Worm (Caenorhabditis elegans): Measurements from ENCODE around the gene F09B12.3.

F09B12.3 gene

ce11 chrX:15056737-15057136 lies 41.0 kb downstream of the F09B12.3 start, which contains the start of gene H03G16.5:
Gene H03G16.5, minus strand, starts transcription at chrX:15056837.
- TF ChIP-seq unc-39 (tag; optimal IDR thresholded peaks at IDR 0.05) (no peak), mdl-1 (tag; optimal IDR thresholded peaks at IDR 0.05) (no peak), sma-3 (GFP tag; optimal IDR thresholded peaks at IDR 0.05) (no peak), nhr-23 (tag; optimal IDR thresholded peaks at IDR 0.05) (no peak), lin-39 (tag; optimal IDR thresholded peaks at IDR 0.05) (no peak), ztf-11 (tag; optimal IDR thresholded peaks at IDR 0.05) (no peak), R02D3.7 (tag; optimal IDR thresholded peaks at IDR 0.05) (no peak), sem-4 (tag; optimal IDR thresholded peaks at IDR 0.05) (no peak), nhr-25 (tag; optimal IDR thresholded peaks at IDR 0.05) (no peak), nhr-12 (tag; optimal IDR thresholded peaks at IDR 0.05) (no peak), nhr-129 (tag; optimal IDR thresholded peaks at IDR 0.05) (no peak), lin-11 (tag; optimal IDR thresholded peaks at IDR 0.05) (no peak), skn-1 (tag; optimal IDR thresholded peaks at IDR 0.05) (no peak), nhr-237 (tag; optimal IDR thresholded peaks at IDR 0.05) (no peak), zag-1 (tag; optimal IDR thresholded peaks at IDR 0.05) (no peak)

ce11 chrX:15055914-15056313 lies 41.8 kb downstream of the F09B12.3 start, which contains the start of gene H03G16.7:
Gene H03G16.7, minus strand, starts transcription at chrX:15056014.
- no peak for TF ChIP-seq nhr-11 (tag; optimal IDR thresholded peaks at IDR 0.05)
- TF ChIP-seq C34F6.9 (tag; optimal IDR thresholded peaks at IDR 0.05) = no peak

ce11 chrX:15053223-15053933 lies 44.4 kb downstream of the F09B12.3 start, which contains the start of gene H03G16.1:
Gene H03G16.1, plus strand, starts transcription at chrX:15053883.
- no peak for TF ChIP-seq sem-4 (tag; optimal IDR thresholded peaks at IDR 0.05)
- no peak for TF ChIP-seq nhr-77 (tag; optimal IDR thresholded peaks at IDR 0.05)
- TF ChIP-seq nhr-23 (tag; optimal IDR thresholded peaks at IDR 0.05) = no peak
- no peak for TF ChIP-seq dmd-4 (tag; optimal IDR thresholded peaks at IDR 0.05)
- no peak for TF ChIP-seq mdl-1 (tag; optimal IDR thresholded peaks at IDR 0.05)
- TF ChIP-seq elt-3 (tag; optimal IDR thresholded peaks at IDR 0.05) = no peak
- no peak for TF ChIP-seq F13H6.1 (tag; optimal IDR thresholded peaks at IDR 0.05)
- no peak for TF ChIP-seq ceh-82 (tag; optimal IDR thresholded peaks at IDR 0.05)
- TF ChIP-seq gmeb-1 (tag; optimal IDR thresholded peaks at IDR 0.05) = no peak
- TF ChIP-seq fos-1 (tag; optimal IDR thresholded peaks at IDR 0.05) = no peak
- no peak for TF ChIP-seq lin-39 (tag; optimal IDR thresholded peaks at IDR 0.05)
- no peak for TF ChIP-seq unc-62 (GFP tag; optimal IDR thresholded peaks at IDR 0.05)
- TF ChIP-seq peb-1 (tag; optimal IDR thresholded peaks at IDR 0.05) = no peak
- no peak for TF ChIP-seq nhr-12 (tag; optimal IDR thresholded peaks at IDR 0.05)
- no peak for TF ChIP-seq unc-55 (GFP tag; optimal IDR thresholded peaks at IDR 0.05)
- no peak for TF ChIP-seq ceh-16 (tag; optimal IDR thresholded peaks at IDR 0.05)
- no peak for TF ChIP-seq nhr-129 (tag; optimal IDR thresholded peaks at IDR 0.05)
- no peak for TF ChIP-seq blmp-1 (tag; optimal IDR thresholded peaks at IDR 0.05; ENCODE audit: insufficient read depth)
- no peak for TF ChIP-seq R02D3.7 (tag; optimal IDR thresholded peaks at IDR 0.05)

- TF ChIP-seq lin-11 (tag; optimal IDR thresholded peaks at IDR 0.05) (no peak), ZK546.5 (tag; optimal IDR thresholded peaks at IDR 0.05) (no peak), fos-1 (tag; optimal IDR thresholded peaks at IDR 0.05) (no peak), nhr-11 (tag; optimal IDR thresholded peaks at IDR 0.05) (no peak), aly-2 (tag; optimal IDR thresholded peaks at IDR 0.05) (no peak), R02D3.7 (tag; optimal IDR thresholded peaks at IDR 0.05) (no peak)
These were observed 45.4 kb downstream of the F09B12.3 start, which contains the start of gene H03G16.6 for ce11 chrX:15052385-15052784. Gene H03G16.6, plus strand, starts transcription at chrX:15052685.

DNA sequence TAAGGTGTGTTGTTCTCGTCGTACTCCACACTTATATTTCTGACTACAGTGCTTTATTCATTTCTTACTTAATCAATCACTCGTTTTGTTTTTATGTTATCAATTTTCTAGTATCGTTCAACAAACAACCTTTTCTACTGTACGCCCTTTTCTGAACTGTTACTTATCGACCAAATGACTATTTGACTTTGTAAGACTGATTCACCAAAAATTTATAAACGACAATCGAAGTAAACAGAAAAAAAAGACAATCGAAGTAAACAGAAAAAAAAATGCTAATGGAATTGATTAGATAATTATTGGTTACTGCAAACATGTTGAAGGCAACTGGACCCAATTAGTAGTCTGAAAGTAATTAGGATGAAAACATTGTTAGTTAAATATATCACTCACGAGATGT lies 47.7 kb downstream of the F09B12.3 start:
- no peak for TF ChIP-seq nhr-23 (tag; optimal IDR thresholded peaks at IDR 0.05)
- TF ChIP-seq mdl-1 (tag; optimal IDR thresholded peaks at IDR 0.05) = no peak

DNA sequence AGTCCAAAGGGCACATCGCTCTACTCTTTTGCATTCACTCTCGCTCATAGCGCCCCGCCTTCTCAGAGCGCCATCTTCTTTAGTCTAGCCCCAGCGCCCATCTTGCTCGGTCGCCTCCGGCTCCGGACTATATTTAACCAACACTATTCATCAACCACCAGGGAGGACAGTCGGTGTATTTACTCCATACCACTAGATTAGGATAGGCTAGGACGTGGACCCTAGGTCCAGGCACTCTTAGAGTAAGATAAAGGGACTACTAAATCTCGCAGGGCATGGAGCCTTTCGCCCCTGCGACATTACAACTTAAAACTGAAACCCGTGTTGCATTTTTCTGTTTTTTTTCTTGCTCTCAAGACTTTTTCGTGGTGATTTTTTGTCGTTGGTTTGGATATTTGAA lies 50.2 kb downstream of the F09B12.3 start:
- TF ChIP-seq lin-11 (tag; optimal IDR thresholded peaks at IDR 0.05) (no peak), elt-1 (tag; optimal IDR thresholded peaks at IDR 0.05) (no peak), nhr-25 (tag; optimal IDR thresholded peaks at IDR 0.05) (no peak), ceh-16 (tag; optimal IDR thresholded peaks at IDR 0.05) (no peak), C34F6.9 (tag; optimal IDR thresholded peaks at IDR 0.05) (no peak), elt-3 (tag; optimal IDR thresholded peaks at IDR 0.05) (no peak), nhr-12 (tag; optimal IDR thresholded peaks at IDR 0.05) (no peak)

Data from whole organism, L2 larva.